Fruit fly (Drosophila melanogaster) whole organism, embryonic: ENCODE results near the gene CG8993.

Experiments used
- Ada2b ChIP-seq: fragments of 200-800 bp; sonication (Bioruptor generic); IDR thresholded peaks from 2 replicates; pipeline ENCODE4 v1.3.6; 2022; ENCODE audit warnings: missing biosample characterization, missing genetic modification characterization
- Atf6 ChIP-seq: fragments of 200-800 bp; sonication (Bioruptor generic); IDR thresholded peaks from 2 replicates; pipeline ENCODE4 v1.3.6; 2022; ENCODE audit warnings: missing biosample characterization, missing genetic modification characterization
- B-H2 ChIP-seq: fragments of 200-800 bp; sonication (Bioruptor generic); optimal IDR thresholded peaks from 2 replicates; lab custom pipeline; 2018; ENCODE audit warnings: missing biosample characterization, mild to moderate bottlenecking, missing genetic modification characterization
- BtbVII ChIP-seq: fragments of 200-800 bp; sonication (Bioruptor generic); optimal IDR thresholded peaks from 3 replicates; lab custom pipeline; 2017; ENCODE audit warnings: missing biosample characterization, mild to moderate bottlenecking, missing genetic modification characterization
- C15 ChIP-seq: fragments of 200-800 bp; sonication (Bioruptor generic); IDR thresholded peaks from 3 replicates; pipeline ENCODE4 v1.3.6; 2022; ENCODE audit warnings: missing biosample characterization, missing genetic modification characterization
- CG1024 ChIP-seq: fragments of 200-800 bp; sonication (Bioruptor generic); IDR thresholded peaks from 2 replicates; pipeline ENCODE4 v1.3.6; 2022; ENCODE audit warnings: missing biosample characterization, missing genetic modification characterization
- CG10654 ChIP-seq: fragments of 200-800 bp; sonication (Bioruptor generic); optimal IDR thresholded peaks from 2 replicates; lab custom pipeline; 2016; ENCODE audit warnings: missing biosample characterization, missing genetic modification characterization
- CG11398 ChIP-seq: fragments of 200-800 bp; sonication (Bioruptor generic); optimal IDR thresholded peaks from 2 replicates; lab custom pipeline; 2016; ENCODE audit warnings: missing biosample characterization, missing genetic modification characterization
- CG11560 ChIP-seq: fragments of 200-800 bp; sonication (Bioruptor generic); IDR thresholded peaks from 3 replicates; pipeline ENCODE4 v1.3.6; 2022; ENCODE audit warnings: missing biosample characterization, missing genetic modification characterization
- CG15696 ChIP-seq: fragments of 200-800 bp; sonication (Bioruptor generic); optimal IDR thresholded peaks from 2 replicates; lab custom pipeline; 2019; ENCODE audit warnings: missing biosample characterization, mild to moderate bottlenecking, missing genetic modification characterization, moderate library complexity
- CG17612 ChIP-seq: fragments of 200-800 bp; sonication (Bioruptor generic); IDR thresholded peaks from 2 replicates; pipeline ENCODE4 v1.3.6; 2022; ENCODE audit warnings: missing biosample characterization, missing genetic modification characterization
- CG2678 ChIP-seq: fragments of 200-800 bp; sonication (Bioruptor generic); optimal IDR thresholded peaks from 3 replicates; lab custom pipeline; 2019; ENCODE audit warnings: missing biosample characterization, mild to moderate bottlenecking, missing genetic modification characterization, moderate library complexity
- CG31224 ChIP-seq: fragments of 200-800 bp; sonication (Bioruptor generic); IDR thresholded peaks from 2 replicates; pipeline ENCODE4 v1.3.6; 2022; ENCODE audit warnings: missing biosample characterization, missing genetic modification characterization
- CG3163 ChIP-seq: fragments of 200-800 bp; sonication (Bioruptor generic); optimal IDR thresholded peaks from 3 replicates; lab custom pipeline; 2016; ENCODE audit warnings: missing biosample characterization, missing genetic modification characterization
- CG4360 ChIP-seq: fragments of 200-800 bp; sonication (Bioruptor generic); IDR thresholded peaks from 2 replicates; pipeline ENCODE4 v1.3.6; 2022; ENCODE audit warnings: missing biosample characterization, missing genetic modification characterization
- CG4617 ChIP-seq: fragments of 200-800 bp; sonication (Bioruptor generic); optimal IDR thresholded peaks from 3 replicates; lab custom pipeline; 2016; ENCODE audit warnings: missing biosample characterization, missing genetic modification characterization, borderline replicate concordance
- CG6765 ChIP-seq: fragments of 200-800 bp; sonication (Bioruptor generic); optimal IDR thresholded peaks from 3 replicates; lab custom pipeline; 2017; ENCODE audit warnings: missing biosample characterization, mild to moderate bottlenecking, missing genetic modification characterization
- CG6854 ChIP-seq: fragments of 200-800 bp; sonication (Bioruptor generic); optimal IDR thresholded peaks from 3 replicates; lab custom pipeline; 2017; ENCODE audit warnings: missing biosample characterization, mild to moderate bottlenecking, missing genetic modification characterization
- CG7357 ChIP-seq: fragments of 200-800 bp; sonication (Bioruptor generic); IDR thresholded peaks from 3 replicates; pipeline ENCODE4 v1.3.6; 2022; ENCODE audit warnings: missing biosample characterization, missing genetic modification characterization
- CG7556 ChIP-seq: fragments of 200-800 bp; sonication (Bioruptor generic); optimal IDR thresholded peaks from 2 replicates; lab custom pipeline; 2017; ENCODE audit warnings: missing biosample characterization, mild to moderate bottlenecking, missing genetic modification characterization
- CG7745 ChIP-seq: fragments of 200-800 bp; sonication (Bioruptor generic); optimal IDR thresholded peaks from 2 replicates; lab custom pipeline; 2018; ENCODE audit warnings: missing biosample characterization, mild to moderate bottlenecking, missing genetic modification characterization, moderate library complexity
- CG8388 ChIP-seq: fragments of 200-800 bp; sonication (Bioruptor generic); optimal IDR thresholded peaks from 2 replicates; lab custom pipeline; 2019; ENCODE audit warnings: missing biosample characterization, mild to moderate bottlenecking, missing genetic modification characterization, moderate library complexity
- Doc3 ChIP-seq: fragments of 200-800 bp; sonication (Bioruptor generic); IDR thresholded peaks from 3 replicates; pipeline ENCODE4 v1.3.6; 2022; ENCODE audit warnings: missing biosample characterization, missing genetic modification characterization; ENCODE audit not compliant: partially characterized antibody
- HLH54F ChIP-seq: fragments of 200-800 bp; sonication (Bioruptor generic); optimal IDR thresholded peaks from 3 replicates; lab custom pipeline; 2016; ENCODE audit warnings: missing biosample characterization, missing genetic modification characterization
- Hand ChIP-seq: fragments of 200-800 bp; sonication (Bioruptor generic); optimal IDR thresholded peaks from 2 replicates; lab custom pipeline; 2017; ENCODE audit warnings: mild to moderate bottlenecking, missing biosample characterization, missing genetic modification reagents, missing genetic modification characterization
- Hr39 ChIP-seq: fragments of >200 bp; optimal IDR thresholded peaks from 2 replicates; lab custom pipeline; 2017
- Hr78 ChIP-seq, 2 experiments: fragments of 200-800 bp in 1 of 2; fragments of >200 bp in 1 of 2; sonication (Bioruptor generic) in 1 of 2; optimal IDR thresholded peaks; 2 replicates each; lab custom pipeline; 2017 to 2019; ENCODE audit warnings: missing biosample characterization in 2 of 2, missing genetic modification characterization in 2 of 2, mild to moderate bottlenecking in 1 of 2, moderate library complexity in 1 of 2
- PHDP ChIP-seq: fragments of 200-800 bp; sonication (Bioruptor generic); optimal IDR thresholded peaks from 3 replicates; lab custom pipeline; 2018; ENCODE audit warnings: missing biosample characterization, mild to moderate bottlenecking, missing genetic modification characterization, moderate library complexity
- Poxn ChIP-seq: fragments of 200-800 bp; sonication (Bioruptor generic); IDR thresholded peaks from 2 replicates; pipeline ENCODE4 v1.3.6; 2022; ENCODE audit warnings: missing biosample characterization, missing genetic modification characterization
- Side ChIP-seq: fragments of 200-800 bp; sonication (Bioruptor generic); optimal IDR thresholded peaks from 2 replicates; lab custom pipeline; 2016; ENCODE audit warnings: missing biosample characterization, missing genetic modification characterization
- Tbp ChIP-seq: fragments of >200 bp; optimal IDR thresholded peaks from 2 replicates; lab custom pipeline; 2018; ENCODE audit warnings: missing biosample characterization, missing genetic modification characterization
- ato ChIP-seq: fragments of 200-800 bp; sonication (Bioruptor generic); IDR thresholded peaks from 2 replicates; pipeline ENCODE4 v1.3.6; 2022; ENCODE audit warnings: missing biosample characterization, missing genetic modification characterization; ENCODE audit not compliant: partially characterized antibody
- chm ChIP-seq: fragments of 200-800 bp; sonication (Bioruptor generic); IDR thresholded peaks from 2 replicates; pipeline ENCODE4 v1.3.6; 2022; ENCODE audit warnings: missing biosample characterization, missing genetic modification characterization
- danr ChIP-seq: fragments of 200-800 bp; sonication (Bioruptor generic); IDR thresholded peaks from 2 replicates; pipeline ENCODE4 v1.3.6; 2022; ENCODE audit warnings: missing biosample characterization, missing genetic modification characterization
- dm ChIP-seq: fragments of 200-800 bp; sonication (Bioruptor generic); optimal IDR thresholded peaks from 3 replicates; lab custom pipeline; 2016; ENCODE audit warnings: missing biosample characterization, missing genetic modification characterization
- fd3F ChIP-seq: fragments of 200-800 bp; sonication (Bioruptor generic); optimal IDR thresholded peaks from 2 replicates; lab custom pipeline; 2018; ENCODE audit warnings: missing biosample characterization, mild to moderate bottlenecking, missing genetic modification characterization, moderate library complexity
- fru ChIP-seq: fragments of >200 bp; optimal IDR thresholded peaks from 2 replicates; lab custom pipeline; 2017
- gcm ChIP-seq: fragments of 200-800 bp; sonication (Bioruptor generic); optimal IDR thresholded peaks from 2 replicates; lab custom pipeline; 2019; ENCODE audit warnings: missing biosample characterization, mild to moderate bottlenecking, missing genetic modification characterization, moderate library complexity
- h ChIP-seq: fragments of >200 bp; optimal IDR thresholded peaks from 2 replicates; lab custom pipeline; 2017
- lab ChIP-seq: fragments of 200-800 bp; sonication (Bioruptor generic); optimal IDR thresholded peaks from 3 replicates; lab custom pipeline; 2017; ENCODE audit warnings: missing biosample characterization, missing genetic modification characterization, mild to moderate bottlenecking, moderate library complexity, missing genetic modification reagents
- nmo ChIP-seq: fragments of 200-800 bp; sonication (Bioruptor generic); optimal IDR thresholded peaks from 2 replicates; lab custom pipeline; 2018; ENCODE audit warnings: missing biosample characterization, mild to moderate bottlenecking, missing genetic modification characterization, moderate library complexity
- org-1 ChIP-seq: fragments of 200-800 bp; sonication (Bioruptor generic); optimal IDR thresholded peaks from 2 replicates; lab custom pipeline; 2017; ENCODE audit warnings: missing biosample characterization, missing genetic modification characterization
- otp ChIP-seq: fragments of 200-800 bp; sonication (Bioruptor generic); IDR thresholded peaks from 3 replicates; pipeline ENCODE4, ENCODE4 v1.3.6; 2022; ENCODE audit warnings: missing biosample characterization, missing genetic modification characterization
- pan ChIP-seq, 4 experiments: fragments of >200 bp in 3 of 4; fragments of 200-800 bp in 1 of 4; sonication (Bioruptor generic) in 1 of 4; optimal IDR thresholded peaks in 3 of 4; IDR thresholded peaks in 1 of 4; 2 replicates each; pipeline versions ENCODE4 v1.3.6 to Lab custom; 2017 to 2022; ENCODE audit warnings: missing biosample characterization in 2 of 4, missing genetic modification characterization in 2 of 4, mixed read lengths in 1 of 4
- pzg ChIP-seq: fragments of 200-800 bp; sonication (Bioruptor generic); optimal IDR thresholded peaks from 3 replicates; lab custom pipeline; 2018; ENCODE audit warnings: missing biosample characterization, mild to moderate bottlenecking, missing genetic modification characterization, moderate library complexity
- row ChIP-seq: fragments of 200-800 bp; sonication (Bioruptor generic); IDR thresholded peaks from 3 replicates; pipeline ENCODE4 v1.3.6; 2022; ENCODE audit warnings: missing biosample characterization, missing genetic modification characterization
- sob ChIP-seq: fragments of 200-800 bp; sonication (Bioruptor generic); IDR thresholded peaks from 2 replicates; pipeline ENCODE4 v1.3.6; 2022; ENCODE audit warnings: missing biosample characterization, missing genetic modification characterization
- sqz ChIP-seq: fragments of 200-800 bp; sonication (Bioruptor generic); optimal IDR thresholded peaks from 3 replicates; lab custom pipeline; 2018; ENCODE audit warnings: missing biosample characterization, mild to moderate bottlenecking, missing genetic modification characterization
- ttk ChIP-seq: fragments of 200-800 bp; sonication (Bioruptor generic); IDR thresholded peaks from 2 replicates; pipeline ENCODE4 v2.1.2; 2022; ENCODE audit warnings: missing biosample characterization, missing genetic modification characterization
- unc-4 ChIP-seq: fragments of 200-800 bp; sonication (Bioruptor generic); IDR thresholded peaks from 2 replicates; pipeline ENCODE4 v1.3.6; 2022; ENCODE audit warnings: missing biosample characterization, missing genetic modification characterization; ENCODE audit not compliant: partially characterized antibody
- yki ChIP-seq: fragments of >200 bp; optimal IDR thresholded peaks from 3 replicates; lab custom pipeline; 2018

The CG8993 gene

DNA sequence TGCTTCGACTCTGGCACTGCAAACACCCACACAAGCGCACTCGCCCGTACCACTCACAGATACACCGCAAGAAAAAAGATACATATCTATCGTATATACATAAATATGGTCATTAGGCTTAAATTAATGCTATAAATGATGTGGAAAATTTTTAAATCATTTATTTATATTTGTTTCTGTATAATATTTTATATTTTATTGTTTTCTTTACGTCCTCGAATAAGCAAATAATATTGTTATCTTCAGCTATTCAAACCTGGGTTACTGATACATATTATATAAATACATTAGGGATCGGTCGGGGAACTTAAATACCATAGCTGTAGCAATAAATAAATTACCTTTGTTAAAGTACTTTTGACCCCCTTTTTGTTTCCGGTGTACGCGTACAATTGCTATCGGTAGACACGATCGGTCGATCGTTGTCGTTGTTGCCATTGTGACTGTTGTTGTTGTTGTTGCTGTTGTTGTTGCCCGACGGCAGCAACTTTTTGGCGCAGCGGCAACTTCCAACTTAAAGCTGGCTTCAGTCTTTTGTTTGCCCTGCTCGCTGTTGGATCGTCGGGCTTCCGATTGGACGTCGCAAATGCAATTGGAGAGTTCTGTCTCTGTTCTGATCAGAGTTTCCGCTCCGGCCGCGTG lies 45.5 kb downstream of the CG8993 start (continued):
- no peak for TF ChIP-seq ato (GFP tag; lab: Robert Waterston, UW)
- no peak for TF ChIP-seq CG7745 (tag; lab: Kevin White, UChicago)
- TF ChIP-seq otp = no peak
- TF ChIP-seq HLH54F (GFP tag; lab: Kevin White, UChicago) = no peak
- TF ChIP-seq ttk (GFP tag; lab: Robert Waterston, UW) = peak; percentile 61
- TF ChIP-seq fd3F = peak; percentile 54
- no peak for TF ChIP-seq CG1024 (GFP tag; lab: Robert Waterston, UW)
- TF ChIP-seq Tbp (GFP tag; lab: Kevin White, UChicago) = no peak
- peak; percentile 65 for TF ChIP-seq CG4360 (GFP tag; lab: Robert Waterston, UW)
- TF ChIP-seq PHDP (tag; lab: Kevin White, UChicago) = peak; percentile 76
- TF ChIP-seq Hr78 (GFP tag; optimal IDR thresholded peaks at IDR 0.05; lab: Kevin White, UChicago) = peak in 1 of 2 experiments; percentile 71
- peak; percentile 51 for TF ChIP-seq sqz (GFP tag; lab: Kevin White, UChicago)
- TF ChIP-seq yki (lab: Kevin White, UChicago) = no peak
- TF ChIP-seq org-1 (GFP tag; lab: Kevin White, UChicago) = peak; percentile 74
- TF ChIP-seq Side (GFP tag; lab: Kevin White, UChicago) = no peak
- TF ChIP-seq CG4617 (GFP tag; lab: Kevin White, UChicago) = peak; percentile 3
- TF ChIP-seq chm (GFP tag; lab: Robert Waterston, UW) = no peak
- peak; percentile 88 for TF ChIP-seq CG2678 (tag; lab: Kevin White, UChicago)
- TF ChIP-seq Ada2b (GFP tag; lab: Robert Waterston, UW) = 0 out of 2 replicates have a peak, but pooled peaks have one; percentile 4
- TF ChIP-seq Poxn (GFP tag; lab: Robert Waterston, UW) = no peak
- TF ChIP-seq dm (GFP tag; lab: Kevin White, UChicago) = no peak
- peak; percentile 87 for TF ChIP-seq CG7556 (GFP tag; lab: Kevin White, UChicago)
- no peak for TF ChIP-seq CG11560 (tag; lab: Robert Waterston, UW)
- no peak for TF ChIP-seq CG17612 (GFP tag; lab: Robert Waterston, UW)
- peak; percentile 49 for TF ChIP-seq Hand (GFP tag; lab: Kevin White, UChicago)
- no peak for TF ChIP-seq fru
- peak; percentile 51 for TF ChIP-seq CG10654 (GFP tag; lab: Kevin White, UChicago)
- TF ChIP-seq CG15696 (tag; lab: Kevin White, UChicago) = peak; percentile 43
- no peak for TF ChIP-seq unc-4 (GFP tag; lab: Robert Waterston, UW)
- peak; percentile 75 for TF ChIP-seq BtbVII (GFP tag; lab: Kevin White, UChicago)
- peak; percentile 45; the same call in 1 of the 3 replicates for TF ChIP-seq CG7357 (GFP tag; lab: Robert Waterston, UW)
- TF ChIP-seq h (lab: Kevin White, UChicago) = no peak
- TF ChIP-seq gcm (GFP tag; lab: Kevin White, UChicago) = peak; percentile 79
- peak; percentile 73 for TF ChIP-seq row (GFP tag; lab: Robert Waterston, UW)
- TF ChIP-seq B-H2 (GFP tag; lab: Kevin White, UChicago) = no peak
- no peak for TF ChIP-seq C15 (GFP tag; lab: Robert Waterston, UW)
- TF ChIP-seq CG11398 = no peak
- TF ChIP-seq Atf6 = peak; percentile 54; the same call in 1 of the 2 replicates
- TF ChIP-seq pan (optimal IDR thresholded peaks at IDR 0.05; lab: Kevin White, UChicago) = no peak
- peak in 1 of 2 experiments; percentile 43 for TF ChIP-seq pan (GFP tag; optimal IDR thresholded peaks at IDR 0.05 in 1 of 2, IDR thresholded peaks at IDR 0.05 in 1 of 2)
- TF ChIP-seq CG31224 (GFP tag; lab: Robert Waterston, UW) = peak; percentile 41; the same call in 1 of the 2 replicates
- TF ChIP-seq danr (GFP tag; lab: Robert Waterston, UW) = no peak
- peak; percentile 81 for TF ChIP-seq lab (GFP tag; lab: Kevin White, UChicago)
- TF ChIP-seq nmo (GFP tag; lab: Kevin White, UChicago) = peak; percentile 90
- peak; percentile 63 for TF ChIP-seq CG6854 (GFP tag; lab: Kevin White, UChicago)
- no peak for TF ChIP-seq CG3163 (GFP tag; lab: Kevin White, UChicago)
- TF ChIP-seq CG8388 (GFP tag; lab: Kevin White, UChicago) = peak; percentile 67
- no peak for TF ChIP-seq Hr39 (lab: Kevin White, UChicago)
- no peak for TF ChIP-seq sob (GFP tag; lab: Robert Waterston, UW)
- TF ChIP-seq CG6765 = peak; percentile 68
- TF ChIP-seq pzg (GFP tag; lab: Kevin White, UChicago) = no peak
- no peak for TF ChIP-seq Doc3 (GFP tag; lab: Robert Waterston, UW)
